Fruit fly (Drosophila melanogaster): ENCODE results near the gene Dif.
A peak's percentile ranks its signal among the peaks of the same experiment; 100 is the strongest.

Dif gene

dm6 chr2L:17374832-17375231, 58.1 kb downstream of the Dif start:
- TF ChIP-seq CG6808 (GFP tag; optimal IDR thresholded peaks at IDR 0.05): no peak
- TF ChIP-seq Eip93F (GFP tag; optimal IDR thresholded peaks at IDR 0.05): no peak
- TF ChIP-seq Sox15 (GFP tag; optimal IDR thresholded peaks at IDR 0.05): no peak
- TF ChIP-seq Ets21C (GFP tag; optimal IDR thresholded peaks at IDR 0.05): no peak
- TF ChIP-seq CG32006 (GFP tag; optimal IDR thresholded peaks at IDR 0.05): no peak
- TF ChIP-seq CG34406 (GFP tag; optimal IDR thresholded peaks at IDR 0.05): no peak
- peak; percentile 26 for TF ChIP-seq Met (GFP tag; optimal IDR thresholded peaks at IDR 0.05)
- TF ChIP-seq acj6 (GFP tag; optimal IDR thresholded peaks at IDR 0.05): peak; percentile 48
- no peak for TF ChIP-seq CG3919 (GFP tag; optimal IDR thresholded peaks at IDR 0.05)
- no peak for TF ChIP-seq fd59A (GFP tag; optimal IDR thresholded peaks at IDR 0.05)
- peak; percentile 53; the same call in 1 of the 3 replicates for TF ChIP-seq CG6163 (GFP tag; IDR thresholded peaks at IDR 0.05)
- no peak for TF ChIP-seq CG4318 (GFP tag; optimal IDR thresholded peaks at IDR 0.05)
- peak; percentile 79 for TF ChIP-seq Eip78C (GFP tag)
- TF ChIP-seq CG6854 (GFP tag; optimal IDR thresholded peaks at IDR 0.05): no peak
- no peak for TF ChIP-seq lz (GFP tag; optimal IDR thresholded peaks at IDR 0.05)
- peak; percentile 6 for TF ChIP-seq Smox (GFP tag; optimal IDR thresholded peaks at IDR 0.05)
- TF ChIP-seq Ets96B (tag; optimal IDR thresholded peaks at IDR 0.05): no peak
- TF ChIP-seq Sox102F (GFP tag; optimal IDR thresholded peaks at IDR 0.05): no peak
- TF ChIP-seq CG16779 (tag; optimal IDR thresholded peaks at IDR 0.05): no peak
- TF ChIP-seq CG31627 (GFP tag; optimal IDR thresholded peaks at IDR 0.05): no peak
- no peak for TF ChIP-seq vri (GFP tag; optimal IDR thresholded peaks at IDR 0.05)
- TF ChIP-seq CG9139 (GFP tag; optimal IDR thresholded peaks at IDR 0.05): no peak
- peak; percentile 32; the same call in 1 of the 2 replicates for TF ChIP-seq CG11294 (GFP tag; IDR thresholded peaks at IDR 0.05)
- TF ChIP-seq dac (GFP tag; optimal IDR thresholded peaks at IDR 0.05): no peak
- TF ChIP-seq Hr39 (GFP tag; optimal IDR thresholded peaks at IDR 0.05): peak; percentile 13
- no peak for TF ChIP-seq CG1621 (tag; optimal IDR thresholded peaks at IDR 0.05)
- TF ChIP-seq CG11762 (GFP tag; optimal IDR thresholded peaks at IDR 0.05; ENCODE audit: insufficient read depth): no peak
- no peak for TF ChIP-seq Blimp-1 (GFP tag; optimal IDR thresholded peaks at IDR 0.05)
- TF ChIP-seq fd85E (GFP tag; optimal IDR thresholded peaks at IDR 0.05): no peak
- TF ChIP-seq CG11902 (GFP tag; optimal IDR thresholded peaks at IDR 0.05): no peak
- TF ChIP-seq Eip75B (GFP tag; optimal IDR thresholded peaks at IDR 0.05): peak; percentile 18
- TF ChIP-seq esn (GFP tag; optimal IDR thresholded peaks at IDR 0.05): no peak
- no peak for TF ChIP-seq Gug (GFP tag; IDR thresholded peaks at IDR 0.05)
- no peak for TF ChIP-seq CG10631 (GFP tag; optimal IDR thresholded peaks at IDR 0.05)
- TF ChIP-seq net (GFP tag; optimal IDR thresholded peaks at IDR 0.05): no peak
- peak; percentile 55 for TF ChIP-seq pdm3 (GFP tag; optimal IDR thresholded peaks at IDR 0.05)
- no peak for TF ChIP-seq CG8119 (GFP tag; IDR thresholded peaks at IDR 0.05)
- TF ChIP-seq Hr4 (GFP tag; optimal IDR thresholded peaks at IDR 0.05): peak; percentile 37
- TF ChIP-seq CG6792 (GFP tag; optimal IDR thresholded peaks at IDR 0.05): no peak
- no peak for TF ChIP-seq ss (GFP tag; optimal IDR thresholded peaks at IDR 0.05)
- TF ChIP-seq CG8319 (GFP tag; optimal IDR thresholded peaks at IDR 0.05): peak; percentile 8
- TF ChIP-seq svp (GFP tag): peak; percentile 60
- peak; percentile 9 for TF ChIP-seq topi (GFP tag; optimal IDR thresholded peaks at IDR 0.05)
- no peak for TF ChIP-seq cyc (GFP tag; optimal IDR thresholded peaks at IDR 0.05)
- TF ChIP-seq eg (GFP tag; IDR thresholded peaks at IDR 0.05): no peak; the same call in 2 of the 3 replicates
- no peak for TF ChIP-seq CG7368 (GFP tag; optimal IDR thresholded peaks at IDR 0.05)
- TF ChIP-seq CG6276 (GFP tag; optimal IDR thresholded peaks at IDR 0.05): no peak
- peak; percentile 51 for TF ChIP-seq CG15336 (GFP tag; IDR thresholded peaks at IDR 0.05)
- no peak for TF ChIP-seq salr (GFP tag; optimal IDR thresholded peaks at IDR 0.05)
- TF ChIP-seq Hr38 (GFP tag; optimal IDR thresholded peaks at IDR 0.05): no peak
- no peak for TF ChIP-seq dsx (GFP tag; optimal IDR thresholded peaks at IDR 0.05; ENCODE audit: poor library complexity, severe bottlenecking)
- TF ChIP-seq OdsH (GFP tag; optimal IDR thresholded peaks at IDR 0.05): peak; percentile 22
- TF ChIP-seq Sox14 (GFP tag; optimal IDR thresholded peaks at IDR 0.05): peak; percentile 14
